Fruit fly (Drosophila melanogaster): ENCODE data around the gene CG14610.

The CG14610 gene

DNA sequence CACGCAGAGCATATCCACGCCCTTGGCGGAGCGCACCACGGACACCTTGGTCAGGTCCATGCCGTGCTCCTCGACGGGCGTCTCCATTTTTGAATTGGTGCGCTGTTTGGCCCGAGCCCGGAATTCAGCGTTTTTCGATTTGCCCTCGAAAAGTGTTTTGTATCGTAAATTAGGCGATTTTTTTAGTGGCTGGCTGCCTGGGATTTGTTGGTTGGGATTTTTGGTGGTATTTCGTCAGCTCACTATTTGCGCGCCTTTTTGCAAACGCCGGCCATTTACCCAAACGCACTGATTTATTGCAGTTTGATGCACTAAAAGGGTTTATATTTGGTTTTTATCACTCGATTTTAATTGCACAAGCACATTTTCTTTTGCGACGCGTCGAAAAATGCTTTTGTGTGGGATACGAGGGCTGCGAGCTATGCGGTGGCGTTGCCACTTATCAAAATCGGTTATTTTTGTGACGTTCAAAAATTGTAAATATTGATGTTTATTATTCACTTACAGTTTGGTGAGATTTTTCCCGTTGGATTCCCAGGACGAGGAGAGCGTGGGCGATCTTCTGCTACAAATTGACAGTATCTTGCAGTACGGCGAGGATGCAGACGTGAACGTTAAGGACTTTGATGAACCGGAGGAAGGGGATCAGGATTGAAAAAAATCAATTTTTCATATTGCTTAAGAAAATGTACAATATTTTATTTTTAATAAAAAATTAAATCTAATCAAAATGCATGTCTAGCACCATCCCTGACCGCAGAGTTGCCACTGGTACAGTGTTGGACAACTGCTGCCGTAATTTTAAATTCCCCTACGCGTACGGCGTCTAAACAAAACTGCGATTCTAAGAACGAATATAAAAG lies 6.7 kb upstream of the CG14610 start, which contains the start of the genes gfzf and Sas-4:
gfzf (minus strand) TSS at position 425 of the 863 bp plus-strand sequence.
Sas-4 (plus strand) TSS at position 824 of the 863 bp plus-strand sequence.
- TF ChIP-seq Xbp1 (GFP tag; optimal IDR thresholded peaks at IDR 0.05) (peak; percentile 81), Hr51 (GFP tag; optimal IDR thresholded peaks at IDR 0.05) (peak in 1 of 2 experiments; percentile 16), CG4707 (GFP tag; optimal IDR thresholded peaks at IDR 0.05) (no peak), inv (GFP tag; IDR thresholded peaks at IDR 0.05; ENCODE audit: partially characterized antibody) (no peak), CG17912 (GFP tag; optimal IDR thresholded peaks at IDR 0.05) (no peak), CG13894 (tag; optimal IDR thresholded peaks at IDR 0.05) (peak; percentile 9), Ets65A (GFP tag) (peak; percentile 95), Mad (GFP tag; optimal IDR thresholded peaks at IDR 0.05) (peak; percentile 9), Atf6 (GFP tag; IDR thresholded peaks at IDR 0.05) (peak; percentile 38; the same call in 1 of the 2 replicates), wdn (GFP tag; IDR thresholded peaks at IDR 0.05) (peak; percentile 39; the same call in 1 of the 2 replicates), vvl (GFP tag; IDR thresholded peaks at IDR 0.05) (peak; percentile 46; the same call in 1 of the 2 replicates), sna (GFP tag; IDR thresholded peaks at IDR 0.05; ENCODE audit: partially characterized antibody) (no peak), CG11696 (GFP tag; IDR thresholded peaks at IDR 0.05) (0 out of 2 replicates have a peak, but pooled peaks have one; percentile 35), CG8359 (GFP tag; optimal IDR thresholded peaks at IDR 0.05; ENCODE audit: borderline replicate concordance) (no peak), pb (GFP tag; optimal IDR thresholded peaks at IDR 0.05) (no peak), D (optimal IDR thresholded peaks at IDR 0.05) (no peak), D (GFP tag; optimal IDR thresholded peaks at IDR 0.05) (peak; percentile 53), tup (GFP tag; optimal IDR thresholded peaks at IDR 0.05) (no peak), CG7372 (GFP tag; IDR thresholded peaks at IDR 0.05) (peak; percentile 20), CG1602 (GFP tag; optimal IDR thresholded peaks at IDR 0.05) (peak; percentile 57), z (GFP tag; IDR thresholded peaks at IDR 0.05) (no peak), eve (GFP tag; optimal IDR thresholded peaks at IDR 0.05) (no peak), CG15073 (GFP tag; optimal IDR thresholded peaks at IDR 0.05) (no peak), PHDP (tag; optimal IDR thresholded peaks at IDR 0.05) (peak; percentile 5), HLHmδ (GFP tag; optimal IDR thresholded peaks at IDR 0.05) (no peak), CG12155 (GFP tag; optimal IDR thresholded peaks at IDR 0.05) (peak; percentile 44), knrl (GFP tag; IDR thresholded peaks at IDR 0.05; ENCODE audit: partially characterized antibody) (no peak), wor (GFP tag; IDR thresholded peaks at IDR 0.05) (0 out of 2 replicates have a peak, but pooled peaks have one; percentile 20), CG15479 (GFP tag; optimal IDR thresholded peaks at IDR 0.05) (peak; percentile 6), CG4328 (GFP tag; optimal IDR thresholded peaks at IDR 0.05) (peak; percentile 45), CG7839 (tag; optimal IDR thresholded peaks at IDR 0.05) (peak; percentile 54), bab2 (GFP tag; optimal IDR thresholded peaks at IDR 0.05) (peak; percentile 31), croc (GFP tag; conservative IDR thresholded peaks at IDR 0.05) (no peak; the same call in 2 of the 3 replicates), Blimp-1 (GFP tag; optimal IDR thresholded peaks at IDR 0.05) (peak; percentile 33), otp (GFP tag; IDR thresholded peaks at IDR 0.05) (0 out of 3 replicates have a peak, but pooled peaks have one; percentile 16), vnd (GFP tag; IDR thresholded peaks at IDR 0.05; ENCODE audit: partially characterized antibody) (no peak), Dip2 (GFP tag; IDR thresholded peaks at IDR 0.05) (0 out of 2 replicates have a peak, but pooled peaks have one; percentile 17), slou (GFP tag; optimal IDR thresholded peaks at IDR 0.05) (peak; percentile 39), CG6654 (GFP tag; optimal IDR thresholded peaks at IDR 0.05) (peak; percentile 47), Optix (GFP tag; IDR thresholded peaks at IDR 0.05) (peak; percentile 44; the same call in 1 of the 3 replicates), E2f2 (GFP tag; IDR thresholded peaks at IDR 0.05) (peak; percentile 77), Poxn (GFP tag; IDR thresholded peaks at IDR 0.05) (0 out of 2 replicates have a peak, but pooled peaks have one; percentile 18), sqz (GFP tag; optimal IDR thresholded peaks at IDR 0.05) (no peak), fu2 (GFP tag; optimal IDR thresholded peaks at IDR 0.05) (peak; percentile 10), CG2678 (tag; optimal IDR thresholded peaks at IDR 0.05) (no peak), Lim3 (GFP tag; IDR thresholded peaks at IDR 0.05) (0 out of 2 replicates have a peak, but pooled peaks have one; percentile 27), gcm (GFP tag; optimal IDR thresholded peaks at IDR 0.05) (no peak), dmrt99B (tag; optimal IDR thresholded peaks at IDR 0.05) (no peak)
